Worm (Caenorhabditis elegans): ENCODE data around the gene sru-16.
"Not testable (repeated sequence)": the region's sequence is repeated elsewhere in the genome, so short reads cannot be mapped to it uniquely, and the experiment has no call there.

The sru-16 gene

DNA sequence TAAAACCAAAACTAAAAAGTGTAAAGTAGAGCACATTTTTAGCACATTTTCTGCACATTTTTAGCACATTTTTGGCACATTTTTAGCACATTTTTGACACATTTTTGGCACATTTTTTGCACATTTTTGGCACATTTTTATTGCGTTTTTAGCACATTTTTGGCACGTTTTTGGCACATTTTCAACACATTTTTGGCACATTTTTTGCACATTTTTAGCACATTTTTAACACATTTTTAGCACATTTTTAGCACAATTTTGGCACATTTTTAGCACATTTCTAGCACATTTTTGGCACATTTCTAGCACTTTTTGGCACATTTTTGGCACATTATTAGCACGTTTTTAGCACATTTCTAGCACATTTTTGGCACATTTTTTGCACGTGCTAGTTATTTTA is 3.4 kb upstream of the sru-16 start:
- TF ChIP-seq R02D3.7 (tag; optimal IDR thresholded peaks at IDR 0.05) (no peak), egl-5 (tag; optimal IDR thresholded peaks at IDR 0.05) (no peak), zag-1 (tag; optimal IDR thresholded peaks at IDR 0.05) (no peak), nhr-12 (tag; optimal IDR thresholded peaks at IDR 0.05) (no peak), elt-3 (tag; optimal IDR thresholded peaks at IDR 0.05) (no peak), elt-1 (tag; optimal IDR thresholded peaks at IDR 0.05) (no peak), fkh-10 (GFP tag; optimal IDR thresholded peaks at IDR 0.05) (no peak), mdl-1 (tag; optimal IDR thresholded peaks at IDR 0.05) (no peak), unc-39 (tag; optimal IDR thresholded peaks at IDR 0.05) (no peak), ztf-4 (tag; optimal IDR thresholded peaks at IDR 0.05) (no peak), skn-1 (tag; optimal IDR thresholded peaks at IDR 0.05) (no peak), daf-12 (tag; optimal IDR thresholded peaks at IDR 0.05) (no peak), jun-1 (tag; optimal IDR thresholded peaks at IDR 0.05) (no peak), nhr-11 (tag; optimal IDR thresholded peaks at IDR 0.05) (no peak), ztf-11 (tag; optimal IDR thresholded peaks at IDR 0.05) (no peak), ceh-9 (tag; optimal IDR thresholded peaks at IDR 0.05) (no peak), egl-27 (tag; optimal IDR thresholded peaks at IDR 0.05) (no peak), nhr-77 (tag; optimal IDR thresholded peaks at IDR 0.05) (no peak)

- TF ChIP-seq nhr-28, tbx-2, eor-1 (tag; optimal IDR thresholded peaks at IDR 0.05): not testable (repeated sequence)
These were observed 879 bp upstream of the sru-16 start, which contains the start of gene Y45F10B.8 for ce11 chrIV:13578174-13578573. Gene Y45F10B.8, minus strand, starts transcription at chrIV:13578274.

DNA sequence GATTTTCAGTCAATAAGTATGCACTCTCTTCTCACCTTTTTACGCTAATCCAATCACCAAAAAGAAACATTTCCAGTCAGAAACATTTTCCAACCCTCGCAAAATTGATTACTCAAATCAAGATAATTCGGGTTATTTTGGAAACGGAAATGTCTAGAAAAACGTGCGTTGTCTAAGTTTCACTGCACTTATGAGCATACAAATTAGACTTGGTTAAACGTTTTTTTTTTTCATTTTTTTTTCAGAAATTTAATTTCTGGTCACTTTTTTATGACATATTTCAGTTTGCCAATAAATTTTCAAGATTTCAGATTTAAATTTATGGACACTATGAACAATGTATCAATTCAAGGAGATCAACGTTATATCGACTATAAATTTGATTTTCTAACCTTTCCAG is 3.9 kb downstream of the sru-16 start, which contains the start of gene sru-12:
TSS of gene sru-12 (plus strand) at position 301 of the 400 bp plus-strand sequence.
- TF ChIP-seq tbx-2 (tag; optimal IDR thresholded peaks at IDR 0.05), result no peak

- no peak for TF ChIP-seq lin-15B (tag; optimal IDR thresholded peaks at IDR 0.05)
- no peak for TF ChIP-seq ztf-11 (tag; optimal IDR thresholded peaks at IDR 0.05)
- TF ChIP-seq ceh-9 (tag; optimal IDR thresholded peaks at IDR 0.05), result no peak
- TF ChIP-seq egl-5 (tag; optimal IDR thresholded peaks at IDR 0.05), result no peak
- no peak for TF ChIP-seq ceh-28 (tag; optimal IDR thresholded peaks at IDR 0.05)
- no peak for TF ChIP-seq pqm-1 (tag; optimal IDR thresholded peaks at IDR 0.05)
- TF ChIP-seq nhr-77 (tag; optimal IDR thresholded peaks at IDR 0.05), result no peak
- no peak for TF ChIP-seq hmg-11 (tag; optimal IDR thresholded peaks at IDR 0.05)
- TF ChIP-seq lin-39 (tag; optimal IDR thresholded peaks at IDR 0.05), result no peak
- no peak for TF ChIP-seq nhr-237 (tag; optimal IDR thresholded peaks at IDR 0.05)
- no peak for TF ChIP-seq lsy-12 (tag; optimal IDR thresholded peaks at IDR 0.05)
- TF ChIP-seq nhr-28 (tag; optimal IDR thresholded peaks at IDR 0.05), result no peak
- no peak for TF ChIP-seq nhr-11 (tag; optimal IDR thresholded peaks at IDR 0.05)
These were observed 5.6 kb downstream of the sru-16 start, which contains the start of gene sru-11 for ce11 chrIV:13584646-13585045. Gene sru-11, plus strand, starts transcription at chrIV:13584946.

DNA sequence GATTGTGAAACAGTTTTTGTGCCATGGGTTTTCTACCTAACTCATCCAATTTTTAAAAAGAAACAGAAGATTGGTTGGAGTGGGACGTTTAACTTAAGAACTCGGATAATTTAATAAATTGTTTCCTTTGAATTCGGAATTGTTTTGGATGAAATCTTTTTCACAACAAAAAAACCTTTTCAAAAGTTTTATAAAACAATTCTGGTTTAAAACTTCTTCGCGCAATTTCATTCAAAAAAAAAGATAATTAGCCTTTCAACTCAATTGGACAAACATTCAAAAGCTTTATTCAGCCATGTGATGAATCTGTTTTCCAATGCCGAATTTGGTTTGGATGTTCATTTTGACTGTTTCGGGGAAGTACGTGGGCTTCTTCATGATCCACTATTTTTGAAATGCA is 8.1 kb downstream of the sru-16 start, which contains the start of gene Y45F10B.12:
TSS of gene Y45F10B.12 (plus strand) at position 301 of the 400 bp plus-strand sequence.
- no peak for TF ChIP-seq daf-12 (tag; optimal IDR thresholded peaks at IDR 0.05)
- no peak for TF ChIP-seq zag-1 (tag; optimal IDR thresholded peaks at IDR 0.05)
- TF ChIP-seq nhr-28 (tag; optimal IDR thresholded peaks at IDR 0.05), result no peak
- TF ChIP-seq nfya-1 (tag; optimal IDR thresholded peaks at IDR 0.05; ENCODE audit: insufficient read depth), result no peak
- no peak for TF ChIP-seq snpc-4 (tag; optimal IDR thresholded peaks at IDR 0.05)

ce11 chrIV:13588544-13589043 is 9.5 kb downstream of the sru-16 start, which contains the start of gene sru-9:
Gene sru-9, plus strand, starts transcription at chrIV:13588993.
- TF ChIP-seq ceh-82, skn-1, nhr-11 (tag; optimal IDR thresholded peaks at IDR 0.05): not testable (repeated sequence)

Measured in whole organism, L3 larva.